Fruit fly (Drosophila melanogaster) whole organism, pupa: ENCODE results near the gene Yip1d1.

Experiments
- CG13204 ChIP-seq: fragments of 200-800 bp; sonication (Bioruptor generic); optimal IDR thresholded peaks from 2 replicates; lab custom pipeline; 2018; ENCODE audit warnings: missing biosample characterization, mild to moderate bottlenecking, missing genetic modification characterization, moderate library complexity
- CG17806 ChIP-seq: fragments of 200-800 bp; sonication (Bioruptor generic); optimal IDR thresholded peaks from 2 replicates; lab custom pipeline; 2018; ENCODE audit warnings: missing biosample characterization, mild to moderate bottlenecking, missing genetic modification characterization, moderate library complexity
- CG9948 ChIP-seq: fragments of 200-800 bp; sonication (Bioruptor generic); optimal IDR thresholded peaks from 2 replicates; lab custom pipeline; 2018; ENCODE audit warnings: missing biosample characterization, mild to moderate bottlenecking, missing genetic modification characterization, moderate library complexity
- EcR ChIP-seq: fragments of 200-800 bp; sonication (Bioruptor generic); optimal IDR thresholded peaks from 3 replicates; lab custom pipeline; 2019; ENCODE audit warnings: missing biosample characterization, missing genetic modification characterization, mild to moderate bottlenecking, moderate library complexity, missing genetic modification reagents
- Ets98B ChIP-seq: fragments of 200-800 bp; sonication (Bioruptor generic); IDR thresholded peaks from 2 replicates; pipeline ENCODE4 v1.3.6; 2022; ENCODE audit warnings: missing biosample characterization, missing genetic modification characterization
- Pif1A ChIP-seq: fragments of 200-800 bp; sonication (Bioruptor generic); optimal IDR thresholded peaks from 3 replicates; lab custom pipeline; 2016; ENCODE audit warnings: missing biosample characterization, missing genetic modification characterization
- Snoo ChIP-seq: fragments of 200-800 bp; sonication (Bioruptor generic); optimal IDR thresholded peaks from 3 replicates; lab custom pipeline; 2017; ENCODE audit warnings: missing biosample characterization, mild to moderate bottlenecking, missing genetic modification characterization, inconsistent platforms
- gl ChIP-seq: fragments of 200-800 bp; sonication (Bioruptor generic); optimal IDR thresholded peaks from 2 replicates; lab custom pipeline; 2018; ENCODE audit warnings: missing biosample characterization, mild to moderate bottlenecking, missing genetic modification characterization
- rn ChIP-seq: fragments of 200-800 bp; sonication (Bioruptor generic); IDR thresholded peaks from 2 replicates; pipeline ENCODE4 v1.3.6; 2022; ENCODE audit warnings: missing biosample characterization, missing genetic modification characterization

DNA sequence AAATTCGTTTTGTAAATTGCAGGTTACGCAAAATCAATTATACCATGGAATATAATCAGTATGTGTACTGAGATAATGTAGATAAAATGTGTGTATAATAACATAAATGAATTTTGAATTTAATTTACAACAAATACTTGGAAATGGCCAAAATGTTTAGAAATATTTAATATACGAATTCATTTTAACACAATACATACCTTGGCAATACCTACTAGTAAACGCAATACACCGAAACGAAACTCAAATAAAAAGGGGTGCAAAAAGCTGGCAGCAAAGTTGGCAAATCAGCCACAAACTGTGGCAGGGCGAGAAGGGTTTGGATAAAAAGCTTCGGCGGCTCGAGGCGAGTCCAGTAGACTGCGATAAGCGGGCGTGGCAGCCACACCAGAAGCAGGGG lies 34.1 kb downstream of the Yip1d1 start, which contains the start of gene CG16800:
- no peak for TF ChIP-seq CG13204 (GFP tag; lab: Kevin White, UChicago)
- TF ChIP-seq rn: no peak
- TF ChIP-seq EcR (GFP tag; lab: Kevin White, UChicago): no peak
- TF ChIP-seq Pif1A: no peak
- no peak for TF ChIP-seq gl (tag; lab: Kevin White, UChicago)
- TF ChIP-seq Snoo (tag; lab: Kevin White, UChicago): no peak
- TF ChIP-seq CG9948: no peak
- no peak for TF ChIP-seq Ets98B (GFP tag; lab: Robert Waterston, UW)
- no peak for TF ChIP-seq CG17806
